ENCODE assay signal across 2 fruit fly cellular contexts in genomic region chrX:17640837-17641236, dm6.
TF ChIP-seq lines count a peak whose summit lies in the region.

No protein-coding gene starts in this region.

- TF ChIP-seq CTCF in whole organism, embryonic (GFP tag; optimal IDR thresholded peaks at IDR 0.05; lab: Kevin White, UChicago) = no peak

TF ChIP-seq in whole organism, embryonic, 481 proteins besides CTCF, POLR2A, EP300 and RAD21:
- TF ChIP-seq Hsf (GFP tag; optimal IDR thresholded peaks at IDR 0.05; lab: Kevin White, UChicago) (no peak), z (GFP tag; IDR thresholded peaks at IDR 0.05; lab: Robert Waterston, UW) (peak; percentile 65; the same call in 2 of the 3 replicates), scrt (GFP tag; optimal IDR thresholded peaks at IDR 0.05; lab: Kevin White, UChicago) (no peak), sr (GFP tag; IDR thresholded peaks at IDR 0.05; lab: Robert Waterston, UW) (0 out of 3 replicates have a peak, but pooled peaks have one; percentile 29), crol (GFP tag; IDR thresholded peaks at IDR 0.05; lab: Robert Waterston, UW) (peak; percentile 94), CG17385 (GFP tag; optimal IDR thresholded peaks at IDR 0.05; lab: Kevin White, UChicago) (no peak), schlank (tag; optimal IDR thresholded peaks at IDR 0.05; lab: Kevin White, UChicago) (no peak)

TF ChIP-seq in whole organism, pupa, 21 proteins besides CTCF, POLR2A, EP300 and RAD21:
- TF ChIP-seq CG4496 (GFP tag; IDR thresholded peaks at IDR 0.05; lab: Robert Waterston, UW) = 0 out of 3 replicates have a peak, but pooled peaks have one; percentile 34
- 0 out of 2 replicates have a peak, but pooled peaks have one; percentile 11 for TF ChIP-seq CG32121 (GFP tag; IDR thresholded peaks at IDR 0.05; lab: Robert Waterston, UW)
- TF ChIP-seq CG34367 (tag; optimal IDR thresholded peaks at IDR 0.05; lab: Kevin White, UChicago) = no peak
- no peak for TF ChIP-seq CG10348 (GFP tag; IDR thresholded peaks at IDR 0.05; lab: Robert Waterston, UW)
TF ChIP-seq in whole organism, pupa: peak in this region for 2.
